Fruit fly (Drosophila melanogaster) whole organism, prepupa: ENCODE measurements around the gene CG9168.

Experiments used
- CG6792 ChIP-seq: fragments of 200-800 bp; sonication (Bioruptor generic); optimal IDR thresholded peaks from 3 replicates; lab custom pipeline; 2016; ENCODE audit warnings: missing biosample characterization, missing genetic modification characterization
- CG6854 ChIP-seq: fragments of 200-800 bp; sonication (Bioruptor generic); optimal IDR thresholded peaks from 2 replicates; lab custom pipeline; 2017; ENCODE audit warnings: missing biosample characterization, mild to moderate bottlenecking, missing genetic modification characterization
- Ets96B ChIP-seq: fragments of 200-800 bp; optimal IDR thresholded peaks from 2 replicates; lab custom pipeline; 2019; ENCODE audit warnings: missing biosample characterization, mild to moderate bottlenecking, missing genetic modification characterization, moderate library complexity
- Lpt ChIP-seq: fragments of 200-800 bp; sonication (Bioruptor generic); optimal IDR thresholded peaks from 3 replicates; lab custom pipeline; 2016; ENCODE audit warnings: missing biosample characterization, missing genetic modification characterization
- fd59A ChIP-seq: fragments of 200-800 bp; sonication (Bioruptor generic); optimal IDR thresholded peaks from 2 replicates; lab custom pipeline; 2017; ENCODE audit warnings: missing biosample characterization, mild to moderate bottlenecking, missing genetic modification characterization, missing genetic modification reagents

DNA sequence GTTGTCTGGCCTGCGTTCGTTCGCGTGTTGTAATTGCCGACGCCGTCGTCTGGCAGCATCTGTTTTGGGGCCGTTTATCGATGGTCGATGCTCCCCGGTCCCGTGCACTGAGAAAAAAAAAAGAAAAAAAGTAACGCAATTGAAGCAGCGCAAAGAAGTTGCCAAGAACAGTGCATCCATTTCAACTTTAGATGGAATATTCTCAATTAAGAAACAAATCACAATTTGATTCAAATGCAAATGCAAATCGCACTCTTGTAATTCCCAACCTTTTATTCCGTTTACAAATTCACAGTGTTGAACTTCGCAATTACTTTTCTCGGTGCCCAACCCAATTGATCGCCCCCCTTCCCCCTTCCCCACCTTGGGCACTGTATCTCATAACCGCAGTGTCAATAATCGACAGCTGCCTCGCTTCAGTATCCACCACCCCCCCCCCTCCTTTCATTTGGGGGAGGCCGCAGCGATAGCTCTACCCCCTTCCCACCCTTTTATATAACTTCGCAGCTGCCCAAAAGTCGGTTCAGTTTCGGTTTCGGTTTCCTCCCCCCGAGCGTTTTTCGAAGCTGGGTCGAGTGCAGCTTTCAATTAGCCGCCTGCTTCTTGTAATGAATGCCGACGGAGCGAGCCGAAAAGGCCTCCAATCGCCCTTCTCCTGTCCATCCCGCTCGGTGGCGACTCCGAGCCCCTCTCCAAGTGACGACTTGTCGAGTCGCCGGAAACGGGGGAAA is 47.3 kb downstream of the CG9168 start:
- no peak for TF ChIP-seq Ets96B (tag; lab: Kevin White, UChicago)
- TF ChIP-seq fd59A (GFP tag; lab: Kevin White, UChicago): no peak
- TF ChIP-seq Lpt (GFP tag; lab: Kevin White, UChicago): no peak
- peak; percentile 56 for TF ChIP-seq CG6792 (GFP tag; lab: Kevin White, UChicago)
- no peak for TF ChIP-seq CG6854 (GFP tag; lab: Kevin White, UChicago)
